Worm (Caenorhabditis elegans) whole organism, late embryonic: Measurements from ENCODE around the gene B0303.7.

ENCODE experiments used
- C38D4.7 ChIP-seq: fragments of 200-800 bp; sonication (Bioruptor generic); optimal IDR thresholded peaks from 2 replicates; lab custom pipeline; 2018; ENCODE audit warnings: mild to moderate bottlenecking, missing genetic modification characterization, moderate library complexity, missing compliant biosample characterization
- F13H6.1 ChIP-seq: sonication (generic microtip); optimal IDR thresholded peaks from 2 replicates; lab custom pipeline; 2016; ENCODE audit warnings: missing genetic modification characterization, missing compliant biosample characterization
- K02D7.2 ChIP-seq: sonication (generic microtip); optimal IDR thresholded peaks from 2 replicates; lab custom pipeline; 2017; ENCODE audit warnings: mild to moderate bottlenecking, missing genetic modification characterization, missing compliant biosample characterization
- K09A11.1 ChIP-seq: sonication (generic microtip); optimal IDR thresholded peaks from 2 replicates; lab custom pipeline; 2017; ENCODE audit warnings: antibody characterized with exemption, mild to moderate bottlenecking, missing genetic modification characterization, missing compliant biosample characterization; ENCODE audit not compliant: insufficient read depth
- Y22D7AL.16 ChIP-seq: sonication (generic microtip); optimal IDR thresholded peaks from 2 replicates; lab custom pipeline; 2016; ENCODE audit warnings: missing genetic modification characterization, missing compliant biosample characterization
- ama-1 ChIP-seq: fragments of 150-350 bp; optimal IDR thresholded peaks from 2 replicates; lab custom pipeline; 2014
- ceh-18 ChIP-seq: sonication (generic microtip); optimal IDR thresholded peaks from 2 replicates; lab custom pipeline; 2016; ENCODE audit warnings: missing genetic modification characterization, missing compliant biosample characterization
- ceh-19 ChIP-seq: fragments of 200-800 bp; sonication (Bioruptor generic); optimal IDR thresholded peaks from 2 replicates; lab custom pipeline; 2018; ENCODE audit warnings: mild to moderate bottlenecking, missing genetic modification characterization, missing compliant biosample characterization
- ceh-24 ChIP-seq: sonication (generic microtip); optimal IDR thresholded peaks from 2 replicates; lab custom pipeline; 2016; ENCODE audit warnings: mild to moderate bottlenecking, missing genetic modification characterization, missing compliant biosample characterization
- ceh-30 ChIP-seq: fragments of 150-350 bp; optimal IDR thresholded peaks from 2 replicates; lab custom pipeline; 2014; ENCODE audit warnings: missing biosample characterization, missing genetic modification characterization
- ceh-31 ChIP-seq: sonication (generic microtip); optimal IDR thresholded peaks from 2 replicates; lab custom pipeline; 2016; ENCODE audit warnings: missing genetic modification characterization, missing compliant biosample characterization
- ceh-6 ChIP-seq: fragments of 200-800 bp; sonication (Bioruptor generic); optimal IDR thresholded peaks from 2 replicates; lab custom pipeline; 2018; ENCODE audit warnings: mild to moderate bottlenecking, missing genetic modification characterization, missing compliant biosample characterization
- ceh-9 ChIP-seq: sonication (generic microtip); optimal IDR thresholded peaks from 2 replicates; lab custom pipeline; 2016; ENCODE audit warnings: mild to moderate bottlenecking, missing genetic modification characterization, inconsistent platforms, missing compliant biosample characterization
- che-1 ChIP-seq: sonication (generic microtip); optimal IDR thresholded peaks from 2 replicates; lab custom pipeline; 2016; ENCODE audit warnings: mild to moderate bottlenecking, missing genetic modification characterization, missing compliant biosample characterization
- dmd-4 ChIP-seq: sonication (generic microtip); optimal IDR thresholded peaks from 2 replicates; lab custom pipeline; 2016; ENCODE audit warnings: borderline replicate concordance, missing genetic modification characterization, missing compliant biosample characterization
- dve-1 ChIP-seq: sonication (generic microtip); optimal IDR thresholded peaks from 2 replicates; lab custom pipeline; 2017; ENCODE audit warnings: antibody characterized with exemption, mild to moderate bottlenecking, missing genetic modification characterization, missing compliant biosample characterization
- elt-4 ChIP-seq: sonication (generic microtip); optimal IDR thresholded peaks from 2 replicates; lab custom pipeline; 2016; ENCODE audit warnings: missing genetic modification characterization, missing compliant biosample characterization
- ets-4 ChIP-seq: sonication (generic microtip); optimal IDR thresholded peaks from 2 replicates; lab custom pipeline; 2016; ENCODE audit warnings: missing genetic modification characterization, missing compliant biosample characterization
- fax-1 ChIP-seq: sonication (generic microtip); optimal IDR thresholded peaks from 2 replicates; lab custom pipeline; 2016; ENCODE audit warnings: missing genotype, missing genetic modification characterization, missing compliant biosample characterization
- fkh-10 ChIP-seq: fragments of 150-350 bp; optimal IDR thresholded peaks from 2 replicates; lab custom pipeline; 2014; ENCODE audit warnings: missing biosample characterization, missing genetic modification reagents, missing genetic modification characterization
- fkh-6 ChIP-seq: sonication (generic microtip); optimal IDR thresholded peaks from 2 replicates; lab custom pipeline; 2016; ENCODE audit warnings: missing genetic modification characterization, missing compliant biosample characterization
- gmeb-2 ChIP-seq: sonication (generic microtip); optimal IDR thresholded peaks from 2 replicates; lab custom pipeline; 2016; ENCODE audit warnings: missing genetic modification characterization, inconsistent platforms, missing compliant biosample characterization
- hlh-15 ChIP-seq: sonication (generic microtip); optimal IDR thresholded peaks from 2 replicates; lab custom pipeline; 2016; ENCODE audit warnings: missing genetic modification characterization, missing compliant biosample characterization
- hlh-8 ChIP-seq: sonication (generic microtip); optimal IDR thresholded peaks from 2 replicates; lab custom pipeline; 2016; ENCODE audit warnings: missing genotype, missing genetic modification characterization, missing compliant biosample characterization
- lin-11 ChIP-seq: fragments of 200-800 bp; sonication (Bioruptor generic); optimal IDR thresholded peaks from 2 replicates; lab custom pipeline; 2018; ENCODE audit warnings: mild to moderate bottlenecking, missing genetic modification characterization, missing compliant biosample characterization
- madf-2 ChIP-seq: sonication (generic microtip); optimal IDR thresholded peaks from 2 replicates; lab custom pipeline; 2017; ENCODE audit warnings: missing genetic modification characterization, missing compliant biosample characterization
- mec-3 ChIP-seq: sonication (generic microtip); optimal IDR thresholded peaks from 2 replicates; lab custom pipeline; 2016; ENCODE audit warnings: borderline replicate concordance, missing genetic modification characterization, missing compliant biosample characterization
- nfya-1 ChIP-seq: sonication (generic microtip); optimal IDR thresholded peaks from 2 replicates; lab custom pipeline; 2017; ENCODE audit warnings: missing genetic modification characterization, mild to moderate bottlenecking, missing compliant biosample characterization, antibody characterized with exemption, moderate library complexity
- nhr-11 ChIP-seq: fragments of 150-350 bp; optimal IDR thresholded peaks from 2 replicates; lab custom pipeline; 2014; ENCODE audit warnings: missing biosample characterization, missing genetic modification characterization
- nhr-232 ChIP-seq: sonication (generic microtip); optimal IDR thresholded peaks from 2 replicates; lab custom pipeline; 2016; ENCODE audit warnings: missing genetic modification characterization, missing compliant biosample characterization
- odd-2 ChIP-seq: sonication (generic microtip); optimal IDR thresholded peaks from 2 replicates; lab custom pipeline; 2017; ENCODE audit warnings: antibody characterized with exemption, mild to moderate bottlenecking, missing genetic modification characterization, missing compliant biosample characterization
- pag-3 ChIP-seq: sonication (generic microtip); optimal IDR thresholded peaks from 2 replicates; lab custom pipeline; 2016; ENCODE audit warnings: missing compliant biosample characterization, missing genetic modification characterization, borderline replicate concordance
- pat-9 ChIP-seq: fragments of 200-800 bp; sonication (Bioruptor generic); optimal IDR thresholded peaks from 2 replicates; lab custom pipeline; 2018; ENCODE audit warnings: mild to moderate bottlenecking, missing genetic modification characterization, moderate library complexity, missing compliant biosample characterization
- pax-1 ChIP-seq: fragments of 150-350 bp; optimal IDR thresholded peaks from 2 replicates; lab custom pipeline; 2014; ENCODE audit warnings: missing biosample characterization, missing genetic modification characterization
- pha-2 ChIP-seq: sonication (generic microtip); optimal IDR thresholded peaks from 2 replicates; lab custom pipeline; 2017; ENCODE audit warnings: mild to moderate bottlenecking, missing genetic modification characterization, missing compliant biosample characterization
- pqm-1 ChIP-seq: sonication (generic microtip); optimal IDR thresholded peaks from 2 replicates; lab custom pipeline; 2016; ENCODE audit warnings: missing genetic modification characterization, missing compliant biosample characterization
- pros-1 ChIP-seq: fragments of 150-350 bp; optimal IDR thresholded peaks from 2 replicates; lab custom pipeline; 2014; ENCODE audit warnings: missing biosample characterization, missing genetic modification reagents, missing genetic modification characterization
- rnt-1 ChIP-seq: sonication (generic microtip); optimal IDR thresholded peaks from 2 replicates; lab custom pipeline; 2016; ENCODE audit warnings: missing genetic modification characterization, missing compliant biosample characterization
- sdc-2 ChIP-seq: sonication (generic microtip); optimal IDR thresholded peaks from 2 replicates; lab custom pipeline; 2016; ENCODE audit warnings: missing genotype, missing genetic modification characterization, missing compliant biosample characterization
- syd-9 ChIP-seq: sonication (generic microtip); optimal IDR thresholded peaks from 2 replicates; lab custom pipeline; 2016; ENCODE audit warnings: mild to moderate bottlenecking, missing genetic modification characterization, moderate library complexity, missing compliant biosample characterization
- tbx-7 ChIP-seq: sonication (generic microtip); optimal IDR thresholded peaks from 2 replicates; lab custom pipeline; 2016; ENCODE audit warnings: missing genotype, missing genetic modification characterization, missing compliant biosample characterization
- ttx-3 ChIP-seq: sonication (generic microtip); optimal IDR thresholded peaks from 2 replicates; lab custom pipeline; 2016; ENCODE audit warnings: missing genetic modification reagents, missing genetic modification characterization, missing compliant biosample characterization

Gene B0303.7

ce11 chrIII:8693322-8693721, at the start of gene B0303.7:
Gene B0303.7 (plus strand): TSS chrIII:8693622.
- TF ChIP-seq madf-2 (tag; lab: Kevin White, UChicago) (no peak), odd-2 (tag; lab: Kevin White, UChicago) (no peak), nhr-11 (tag; lab: Kevin White, UChicago) (no peak), rnt-1 (tag; lab: Kevin White, UChicago) (no peak), pat-9 (tag; lab: Kevin White, UChicago) (no peak), dmd-4 (tag; lab: Kevin White, UChicago) (no peak), pqm-1 (tag; lab: Kevin White, UChicago) (no peak), pros-1 (tag; lab: Kevin White, UChicago) (no peak), fkh-10 (no peak), Y22D7AL.16 (tag; lab: Kevin White, UChicago) (no peak), pag-3 (tag; lab: Kevin White, UChicago) (no peak), nfya-1 (tag; lab: Kevin White, UChicago) (no peak), C38D4.7 (GFP tag; lab: Kevin White, UChicago) (no peak), ceh-18 (tag; lab: Kevin White, UChicago) (no peak), F13H6.1 (tag; lab: Kevin White, UChicago) (no peak), ceh-6 (GFP tag; lab: Kevin White, UChicago) (no peak), che-1 (no peak), gmeb-2 (tag; lab: Kevin White, UChicago) (no peak), fax-1 (no peak)

DNA sequence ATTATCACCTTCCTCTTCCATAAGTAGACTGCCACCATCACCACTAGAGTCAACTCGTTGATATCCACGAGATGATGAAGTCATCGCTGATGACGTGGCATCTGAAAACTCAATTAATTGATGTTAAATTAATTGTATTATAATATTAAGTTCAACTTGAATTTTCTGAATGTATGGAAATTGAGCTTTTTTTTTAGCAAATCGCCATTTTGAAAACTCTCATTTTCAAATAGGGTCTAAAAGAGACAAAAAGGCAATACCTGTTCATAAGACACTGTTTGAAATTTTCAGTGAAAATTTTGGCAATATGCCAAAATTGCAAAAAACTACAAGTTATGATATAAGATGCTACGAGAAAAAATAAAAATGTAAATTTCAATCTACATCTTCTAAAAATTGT, 49.8 kb upstream of the B0303.7 start, which contains the start of gene twk-7:
Gene twk-7 (minus strand): TSS at position 101 of the 400 bp plus-strand sequence.
- TF ChIP-seq K09A11.1: no peak
- TF ChIP-seq dve-1: no peak
- no peak for TF ChIP-seq pha-2 (tag; lab: Kevin White, UChicago)
- TF ChIP-seq K02D7.2 (tag; lab: Kevin White, UChicago): no peak
- no peak for TF ChIP-seq hlh-8 (tag; lab: Kevin White, UChicago)
- no peak for TF ChIP-seq nhr-232 (tag; lab: Kevin White, UChicago)
- no peak for TF ChIP-seq hlh-15
- no peak for TF ChIP-seq F13H6.1 (tag; lab: Kevin White, UChicago)
- TF ChIP-seq ceh-6 (GFP tag; lab: Kevin White, UChicago): no peak
- TF ChIP-seq ceh-19 (GFP tag; lab: Kevin White, UChicago): no peak
- no peak for TF ChIP-seq ceh-9 (tag; lab: Kevin White, UChicago)
- TF ChIP-seq elt-4 (tag; lab: Kevin White, UChicago): no peak
- TF ChIP-seq syd-9 (tag; lab: Kevin White, UChicago): no peak
- no peak for TF ChIP-seq dmd-4 (tag; lab: Kevin White, UChicago)
- TF ChIP-seq nhr-11 (tag; lab: Kevin White, UChicago): no peak
- TF ChIP-seq ama-1 (lab: Kevin White, UChicago): no peak
- TF ChIP-seq pros-1 (tag; lab: Kevin White, UChicago): no peak
- TF ChIP-seq, all 69 proteins: peak for 0

- TF ChIP-seq pat-9 (tag; lab: Kevin White, UChicago) (no peak), ceh-24 (tag; lab: Kevin White, UChicago) (no peak)
These were observed 47.4 kb upstream of the B0303.7 start for ce11 chrIII:8646021-8646420.

DNA sequence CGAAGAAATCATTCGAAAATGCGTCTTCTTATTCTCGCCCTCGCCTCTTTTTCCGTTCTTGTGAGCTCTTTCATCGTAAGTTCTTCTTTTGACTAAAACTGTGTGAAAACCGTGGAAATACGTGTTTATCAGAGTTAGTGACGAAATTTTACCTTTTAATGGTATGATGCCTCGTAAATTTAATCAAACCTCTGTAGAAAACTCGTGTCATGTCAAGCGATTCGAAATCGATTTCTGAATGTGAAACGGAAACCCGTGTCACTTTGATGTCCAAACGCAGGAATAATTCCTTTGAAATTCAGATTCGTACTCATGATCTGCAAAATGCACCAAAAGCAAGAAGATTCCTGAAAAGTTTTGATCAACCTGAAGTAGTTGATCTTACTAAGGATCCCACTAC, 44.8 kb upstream of the B0303.7 start, which contains the start of gene F22B7.3:
Gene F22B7.3 (plus strand): TSS at position 301 of the 400 bp plus-strand sequence.
- no peak for TF ChIP-seq K09A11.1
- TF ChIP-seq fkh-10: no peak
- TF ChIP-seq ets-4 (tag; lab: Kevin White, UChicago): no peak
- no peak for TF ChIP-seq sdc-2 (tag; lab: Kevin White, UChicago)
- TF ChIP-seq ceh-30 (tag; lab: Kevin White, UChicago): no peak
- TF ChIP-seq mec-3 (tag; lab: Kevin White, UChicago): no peak
- no peak for TF ChIP-seq pax-1 (tag; lab: Kevin White, UChicago)
- TF ChIP-seq syd-9 (tag; lab: Kevin White, UChicago): no peak
- no peak for TF ChIP-seq nfya-1 (tag; lab: Kevin White, UChicago)
- TF ChIP-seq ceh-31 (tag; lab: Kevin White, UChicago): no peak
- no peak for TF ChIP-seq pros-1 (tag; lab: Kevin White, UChicago)
- no peak for TF ChIP-seq odd-2 (tag; lab: Kevin White, UChicago)
- no peak for TF ChIP-seq nhr-11 (tag; lab: Kevin White, UChicago)
- TF ChIP-seq pha-2 (tag; lab: Kevin White, UChicago): no peak
- no peak for TF ChIP-seq dmd-4 (tag; lab: Kevin White, UChicago)
- TF ChIP-seq lin-11 (tag; lab: Kevin White, UChicago): no peak
- TF ChIP-seq rnt-1 (tag; lab: Kevin White, UChicago): no peak
- TF ChIP-seq ttx-3 (tag; lab: Kevin White, UChicago): no peak
- no peak for TF ChIP-seq fkh-6
- TF ChIP-seq tbx-7 (tag; lab: Kevin White, UChicago): no peak
- TF ChIP-seq, all 69 proteins: peak for 0
